Worm (Caenorhabditis elegans) whole organism, L4 larva: ENCODE measurements around the gene mtx-2.

Experiments used
- F37D6.2 ChIP-seq: sonication (generic microtip); optimal IDR thresholded peaks from 2 replicates; lab custom pipeline; 2016; ENCODE audit warnings: mild to moderate bottlenecking, missing genetic modification characterization, missing compliant biosample characterization
- T20F7.1 ChIP-seq: fragments of 200-800 bp; sonication (Bioruptor generic); optimal IDR thresholded peaks from 2 replicates; lab custom pipeline; 2018; ENCODE audit warnings: mild to moderate bottlenecking, missing genetic modification characterization, missing compliant biosample characterization
- T26A8.4 ChIP-seq: fragments of 200-800 bp; sonication (Bioruptor generic); IDR thresholded peaks from 2 replicates; pipeline ENCODE4 v1.3.6; 2022; ENCODE audit warnings: missing genetic modification characterization, missing compliant biosample characterization
- Y105C5A.15 ChIP-seq: fragments of 200-800 bp; sonication (Bioruptor generic); IDR thresholded peaks from 2 replicates; pipeline ENCODE4 v1.3.6; 2022; ENCODE audit warnings: missing genetic modification characterization, missing compliant biosample characterization
- Y48G9A.11 ChIP-seq: fragments of 200-800 bp; sonication (Bioruptor generic); IDR thresholded peaks from 2 replicates; pipeline ENCODE4 v1.3.6; 2022; ENCODE audit warnings: missing genetic modification reagents, missing genetic modification characterization, missing compliant biosample characterization
- ZK337.2 ChIP-seq: fragments of 200-800 bp; sonication (Bioruptor generic); IDR thresholded peaks from 2 replicates; pipeline ENCODE4 v1.3.6; 2022; ENCODE audit warnings: missing genetic modification reagents, missing genetic modification characterization, missing compliant biosample characterization
- arid-1 ChIP-seq: fragments of 200-800 bp; sonication (Bioruptor generic); conservative IDR thresholded peaks from 2 replicates; pipeline ENCODE4 v1.3.6; 2022; ENCODE audit warnings: missing genetic modification reagents, missing genetic modification characterization, missing compliant biosample characterization
- attf-4 ChIP-seq: sonication (generic microtip); optimal IDR thresholded peaks from 3 replicates; lab custom pipeline; 2017; ENCODE audit warnings: missing biosample characterization, missing genetic modification characterization
- ceh-20 ChIP-seq: fragments of 200-800 bp; sonication (Bioruptor generic); IDR thresholded peaks from 2 replicates; pipeline ENCODE4 v1.3.6; 2022; ENCODE audit warnings: missing genetic modification reagents, missing genetic modification characterization, missing compliant biosample characterization
- ceh-32 ChIP-seq: sonication (generic microtip); optimal IDR thresholded peaks from 2 replicates; lab custom pipeline; 2016; ENCODE audit warnings: mild to moderate bottlenecking, missing genetic modification characterization, missing compliant biosample characterization; ENCODE audit not compliant: poor library complexity
- ces-1 ChIP-seq: fragments of 150-350 bp; sonication (generic microtip); optimal IDR thresholded peaks from 4 replicates; lab custom pipeline; 2014; ENCODE audit warnings: missing biosample characterization, missing genetic modification reagents, missing genetic modification characterization
- cey-2 ChIP-seq: sonication (generic microtip); optimal IDR thresholded peaks from 3 replicates; lab custom pipeline; 2017; ENCODE audit warnings: missing genetic modification characterization, mild to moderate bottlenecking, missing compliant biosample characterization, antibody characterized with exemption, borderline replicate concordance; ENCODE audit not compliant: insufficient read depth
- ctbp-1 ChIP-seq: fragments of 200-800 bp; sonication (Bioruptor generic); IDR thresholded peaks from 2 replicates; pipeline ENCODE4 v1.3.6; 2022; ENCODE audit warnings: missing genetic modification reagents, missing genetic modification characterization, missing compliant biosample characterization
- daf-12 ChIP-seq: fragments of 150-350 bp; optimal IDR thresholded peaks from 2 replicates; lab custom pipeline; 2014; ENCODE audit warnings: missing biosample characterization, missing genetic modification reagents, missing genetic modification characterization
- duxl-1 ChIP-seq: sonication (generic microtip); optimal IDR thresholded peaks from 2 replicates; lab custom pipeline; 2016; ENCODE audit warnings: mild to moderate bottlenecking, missing genetic modification characterization, moderate library complexity, missing compliant biosample characterization; ENCODE audit not compliant: poor library complexity
- dve-1 ChIP-seq: sonication (generic microtip); optimal IDR thresholded peaks from 2 replicates; lab custom pipeline; 2017; ENCODE audit warnings: antibody characterized with exemption, mild to moderate bottlenecking, missing genetic modification characterization, missing compliant biosample characterization; ENCODE audit not compliant: insufficient read depth
- egl-43 ChIP-seq: fragments of 200-800 bp; sonication (Bioruptor generic); IDR thresholded peaks from 2 replicates; pipeline ENCODE4 v1.3.6; 2022; ENCODE audit warnings: missing genetic modification reagents, missing genetic modification characterization, missing compliant biosample characterization
- fkh-10 ChIP-seq: fragments of 150-350 bp; optimal IDR thresholded peaks from 2 replicates; lab custom pipeline; 2014; ENCODE audit warnings: missing biosample characterization, missing genetic modification reagents, missing genetic modification characterization
- gei-8 ChIP-seq: fragments of 200-800 bp; sonication (Bioruptor generic); optimal IDR thresholded peaks from 2 replicates; lab custom pipeline; 2018; ENCODE audit warnings: mild to moderate bottlenecking, missing genetic modification characterization, missing compliant biosample characterization
- hmg-1.1 ChIP-seq: fragments of 200-800 bp; sonication (Bioruptor generic); IDR thresholded peaks from 2 replicates; pipeline ENCODE4 v1.3.6; 2022; ENCODE audit warnings: missing genetic modification reagents, missing genetic modification characterization, missing compliant biosample characterization
- lim-7 ChIP-seq: fragments of 200-800 bp; sonication (Bioruptor generic); IDR thresholded peaks from 2 replicates; pipeline ENCODE4 v1.3.6; 2022; ENCODE audit warnings: missing genetic modification characterization, missing compliant biosample characterization
- lin-1 ChIP-seq: fragments of 200-800 bp; sonication (Bioruptor generic); IDR thresholded peaks from 2 replicates; pipeline ENCODE4 v1.3.6; 2022; ENCODE audit warnings: missing genetic modification reagents, missing genetic modification characterization, missing compliant biosample characterization
- lin-15B ChIP-seq: fragments of 150-350 bp; sonication (generic microtip); optimal IDR thresholded peaks from 3 replicates; lab custom pipeline; 2014; ENCODE audit warnings: missing biosample characterization, missing genetic modification characterization
- lin-29 ChIP-seq: fragments of 200-800 bp; sonication (Bioruptor generic); IDR thresholded peaks from 2 replicates; pipeline ENCODE4 v1.3.6; 2022; ENCODE audit warnings: missing genetic modification reagents, missing genetic modification characterization, missing compliant biosample characterization
- lin-38 ChIP-seq: fragments of 200-800 bp; sonication (Bioruptor generic); IDR thresholded peaks from 2 replicates; pipeline ENCODE4 v1.3.6; 2022; ENCODE audit warnings: missing genetic modification reagents, missing genetic modification characterization, missing compliant biosample characterization
- lir-3 ChIP-seq: sonication (generic microtip); optimal IDR thresholded peaks from 2 replicates; lab custom pipeline; 2016; ENCODE audit warnings: mild to moderate bottlenecking, missing genetic modification characterization, missing compliant biosample characterization
- madf-9 ChIP-seq: fragments of 200-800 bp; sonication (Bioruptor generic); conservative IDR thresholded peaks from 2 replicates; pipeline ENCODE4 v1.3.6; 2022; ENCODE audit warnings: missing genetic modification reagents, missing genetic modification characterization, missing compliant biosample characterization
- mdl-1 ChIP-seq, 2 experiments: fragments of 150-350 bp in 1 of 2; sonication (generic microtip) in 1 of 2; optimal IDR thresholded peaks; 2 replicates each; lab custom pipeline; 2014 to 2017; ENCODE audit warnings: missing biosample characterization in 2 of 2, missing genetic modification characterization in 2 of 2
- mep-1 ChIP-seq: fragments of 150-350 bp; sonication (generic microtip); optimal IDR thresholded peaks from 3 replicates; lab custom pipeline; 2014; ENCODE audit warnings: missing biosample characterization, missing genetic modification characterization
- mxl-2 ChIP-seq: fragments of 200-800 bp; sonication (Bioruptor generic); conservative IDR thresholded peaks from 2 replicates; pipeline ENCODE4 v1.3.6; 2022; ENCODE audit warnings: missing genetic modification reagents, missing genetic modification characterization, missing compliant biosample characterization
- mxl-3 ChIP-seq: fragments of 200-800 bp; sonication (Bioruptor generic); optimal IDR thresholded peaks from 2 replicates; lab custom pipeline; 2018; ENCODE audit warnings: mild to moderate bottlenecking, missing genetic modification characterization, missing compliant biosample characterization
- nhr-11 ChIP-seq: fragments of 150-350 bp; optimal IDR thresholded peaks from 2 replicates; lab custom pipeline; 2014; ENCODE audit warnings: missing biosample characterization, missing genetic modification characterization
- nhr-111 ChIP-seq: fragments of 200-800 bp; sonication (Bioruptor generic); optimal IDR thresholded peaks from 2 replicates; lab custom pipeline; 2018; ENCODE audit warnings: mild to moderate bottlenecking, missing genetic modification characterization, missing compliant biosample characterization
- nhr-237 ChIP-seq: sonication (generic microtip); optimal IDR thresholded peaks from 2 replicates; lab custom pipeline; 2017; ENCODE audit warnings: missing biosample characterization, missing genetic modification characterization
- nhr-28 ChIP-seq: fragments of 150-350 bp; optimal IDR thresholded peaks from 2 replicates; lab custom pipeline; 2014; ENCODE audit warnings: missing biosample characterization, missing genetic modification characterization
- nhr-41 ChIP-seq: fragments of 200-800 bp; sonication (Bioruptor generic); IDR thresholded peaks from 2 replicates; pipeline ENCODE4 v1.3.6; 2022; ENCODE audit warnings: missing genetic modification reagents, missing genetic modification characterization, missing compliant biosample characterization
- nhr-42 ChIP-seq: fragments of 200-800 bp; sonication (Bioruptor generic); IDR thresholded peaks from 2 replicates; pipeline ENCODE4 v1.3.6; 2022; ENCODE audit warnings: missing genetic modification characterization, missing compliant biosample characterization
- nhr-6 ChIP-seq: fragments of 150-350 bp; optimal IDR thresholded peaks from 2 replicates; lab custom pipeline; 2014; ENCODE audit warnings: missing biosample characterization, missing genetic modification characterization
- nhr-77 ChIP-seq: fragments of 150-350 bp; optimal IDR thresholded peaks from 2 replicates; lab custom pipeline; 2014; ENCODE audit warnings: missing biosample characterization, missing genetic modification characterization
- rbr-2 ChIP-seq: sonication (generic microtip); optimal IDR thresholded peaks from 2 replicates; lab custom pipeline; 2016; ENCODE audit warnings: missing genotype, missing genetic modification characterization, missing compliant biosample characterization
- snpc-1.2 ChIP-seq: fragments of 200-800 bp; sonication (Bioruptor generic); IDR thresholded peaks from 2 replicates; pipeline ENCODE4 v1.3.6; 2022; ENCODE audit warnings: missing genetic modification reagents, missing genetic modification characterization, missing compliant biosample characterization
- unc-130 ChIP-seq: sonication (generic microtip); optimal IDR thresholded peaks from 2 replicates; lab custom pipeline; 2016; ENCODE audit warnings: missing genetic modification reagents, missing genetic modification characterization, missing compliant biosample characterization
- unc-39 ChIP-seq: sonication (generic microtip); optimal IDR thresholded peaks from 2 replicates; lab custom pipeline; 2017; ENCODE audit warnings: missing biosample characterization, missing genetic modification characterization
- vab-7 ChIP-seq: fragments of 200-800 bp; sonication (Bioruptor generic); IDR thresholded peaks from 2 replicates; pipeline ENCODE4 v1.3.6; 2022; ENCODE audit warnings: missing genetic modification reagents, missing genetic modification characterization, missing compliant biosample characterization
- zag-1 ChIP-seq: fragments of 150-350 bp; optimal IDR thresholded peaks from 2 replicates; lab custom pipeline; 2014; ENCODE audit warnings: missing biosample characterization, missing genetic modification characterization
- zfp-3 ChIP-seq: fragments of 200-800 bp; sonication (Bioruptor generic); conservative IDR thresholded peaks from 2 replicates; pipeline ENCODE4 v1.3.6; 2022; ENCODE audit warnings: missing genetic modification reagents, missing genetic modification characterization, missing compliant biosample characterization
- zip-11 ChIP-seq: fragments of 200-800 bp; sonication (Bioruptor generic); IDR thresholded peaks from 2 replicates; pipeline ENCODE4 v1.3.6; 2022; ENCODE audit warnings: missing genetic modification characterization, missing compliant biosample characterization
- ztf-7 ChIP-seq: fragments of 150-350 bp; optimal IDR thresholded peaks from 2 replicates; lab custom pipeline; 2014; ENCODE audit warnings: missing biosample characterization, missing genetic modification characterization

mtx-2 gene

ce11 chrIII:7730331-7730730 lies 33.1 kb downstream of the mtx-2 start (continued):
- TF ChIP-seq zag-1 (tag; lab: Kevin White, UChicago) (no peak), mxl-2 (GFP tag; lab: Robert Waterston, UW) (no peak), ceh-32 (tag; lab: Kevin White, UChicago) (no peak), ztf-7 (tag; lab: Kevin White, UChicago) (no peak), snpc-1.2 (GFP tag; lab: Robert Waterston, UW) (no peak), nhr-237 (tag; lab: Kevin White, UChicago) (no peak), attf-4 (no peak), Y105C5A.15 (GFP tag; lab: Robert Waterston, UW) (no peak), nhr-111 (GFP tag; lab: Kevin White, UChicago) (no peak), rbr-2 (tag; lab: Kevin White, UChicago) (no peak), lim-7 (GFP tag; lab: Robert Waterston, UW) (no peak), madf-9 (GFP tag; lab: Robert Waterston, UW) (no peak), Y48G9A.11 (GFP tag; lab: Robert Waterston, UW) (no peak), mdl-1 (tag; optimal IDR thresholded peaks at IDR 0.05; lab: Kevin White, UChicago) (no peak), nhr-77 (peak; percentile 5), nhr-42 (GFP tag; lab: Robert Waterston, UW) (no peak), arid-1 (GFP tag; lab: Robert Waterston, UW) (no peak), daf-12 (tag; lab: Kevin White, UChicago) (no peak), ZK337.2 (GFP tag; lab: Robert Waterston, UW) (no peak), gei-8 (GFP tag; lab: Kevin White, UChicago) (no peak)

ce11 chrIII:7729534-7730061 lies 33.8 kb downstream of the mtx-2 start, which contains the start of gene ZK112.4:
ZK112.4 (minus strand) TSS chrIII:7730011.
- TF ChIP-seq unc-39 (tag; lab: Kevin White, UChicago): no peak
- TF ChIP-seq nhr-77: peak; percentile 56
- no peak for TF ChIP-seq nhr-6 (tag; lab: Kevin White, UChicago)
- TF ChIP-seq ctbp-1 (GFP tag; lab: Robert Waterston, UW): peak; percentile 73; the same call in 1 of the 2 replicates
- TF ChIP-seq lin-29 (GFP tag; lab: Robert Waterston, UW): no peak
- peak; percentile 90 for TF ChIP-seq mep-1 (tag; lab: Kevin White, UChicago)
- TF ChIP-seq nhr-28 (tag; lab: Kevin White, UChicago): peak; percentile 69
- no peak; the same call in 1 of the 2 replicates for TF ChIP-seq vab-7 (GFP tag; lab: Robert Waterston, UW)
- TF ChIP-seq T20F7.1 (GFP tag; lab: Kevin White, UChicago): no peak
- peak; percentile 52 for TF ChIP-seq rbr-2 (tag; lab: Kevin White, UChicago)
- TF ChIP-seq T26A8.4: no peak
- no peak for TF ChIP-seq dve-1
- no peak for TF ChIP-seq unc-130
- no peak for TF ChIP-seq ces-1
- no peak for TF ChIP-seq nhr-237 (tag; lab: Kevin White, UChicago)
- peak; percentile 91 for TF ChIP-seq nhr-11 (tag; lab: Kevin White, UChicago)
- TF ChIP-seq fkh-10 (GFP tag; lab: Kevin White, UChicago): peak; percentile 81
- peak; percentile 49; the same call in 1 of the 2 replicates for TF ChIP-seq egl-43
- TF ChIP-seq nhr-41: no peak
- peak; percentile 49 for TF ChIP-seq hmg-1.1 (GFP tag; lab: Robert Waterston, UW)
- TF ChIP-seq ceh-20 (GFP tag; lab: Robert Waterston, UW): no peak
- no peak for TF ChIP-seq lin-1 (GFP tag; lab: Robert Waterston, UW)
- TF ChIP-seq mxl-3 (GFP tag; lab: Kevin White, UChicago): peak; percentile 26
- no peak for TF ChIP-seq lir-3
- no peak for TF ChIP-seq cey-2 (tag; lab: Kevin White, UChicago)
- TF ChIP-seq lin-38 (GFP tag; lab: Robert Waterston, UW): peak; percentile 32; the same call in 1 of the 2 replicates
- 0 out of 2 replicates have a peak, but pooled peaks have one; percentile 47 for TF ChIP-seq zfp-3 (GFP tag; lab: Robert Waterston, UW)
- no peak for TF ChIP-seq ceh-32 (tag; lab: Kevin White, UChicago)
- TF ChIP-seq F37D6.2 (tag; lab: Kevin White, UChicago): peak; percentile 48
- TF ChIP-seq ztf-7 (tag; lab: Kevin White, UChicago): no peak
- TF ChIP-seq mdl-1 (tag; optimal IDR thresholded peaks at IDR 0.05; lab: Kevin White, UChicago): peak; percentile 26 to 57
- no peak for TF ChIP-seq gei-8 (GFP tag; lab: Kevin White, UChicago)
- no peak for TF ChIP-seq duxl-1
- TF ChIP-seq lin-15B (tag; lab: Kevin White, UChicago): no peak
- TF ChIP-seq zip-11 (GFP tag; lab: Robert Waterston, UW): no peak
